Fruit fly (Drosophila melanogaster) whole organism, embryonic: ENCODE results near the gene CG4611.

Source experiments
- Ada2b ChIP-seq: fragments of 200-800 bp; sonication (Bioruptor generic); IDR thresholded peaks from 2 replicates; pipeline ENCODE4 v1.3.6; 2022; ENCODE audit warnings: missing biosample characterization, missing genetic modification characterization
- CG10654 ChIP-seq: fragments of 200-800 bp; sonication (Bioruptor generic); optimal IDR thresholded peaks from 2 replicates; lab custom pipeline; 2016; ENCODE audit warnings: missing biosample characterization, missing genetic modification characterization
- CG10959 ChIP-seq: fragments of 200-800 bp; sonication (Bioruptor generic); IDR thresholded peaks from 2 replicates; pipeline ENCODE4 v1.3.6; 2022; ENCODE audit warnings: missing biosample characterization, missing genetic modification characterization
- CG11093 ChIP-seq: fragments of 200-800 bp; sonication (Bioruptor generic); IDR thresholded peaks from 3 replicates; pipeline ENCODE4 v1.3.6; 2022; ENCODE audit warnings: missing biosample characterization, missing genetic modification characterization
- CG12155 ChIP-seq: fragments of 200-800 bp; sonication (Bioruptor generic); optimal IDR thresholded peaks from 3 replicates; lab custom pipeline; 2016; ENCODE audit warnings: missing biosample characterization, missing genetic modification characterization
- CG15479 ChIP-seq: fragments of 200-800 bp; sonication (Bioruptor generic); optimal IDR thresholded peaks from 3 replicates; lab custom pipeline; 2019; ENCODE audit warnings: missing biosample characterization, mild to moderate bottlenecking, missing genetic modification characterization, moderate library complexity
- CG1602 ChIP-seq: fragments of 200-800 bp; sonication (Bioruptor generic); optimal IDR thresholded peaks from 3 replicates; lab custom pipeline; 2016; ENCODE audit warnings: missing biosample characterization, missing genetic modification characterization
- CG17802 ChIP-seq: fragments of 200-800 bp; sonication (Bioruptor generic); optimal IDR thresholded peaks from 2 replicates; lab custom pipeline; 2018; ENCODE audit warnings: missing biosample characterization, mild to moderate bottlenecking, missing genetic modification characterization, moderate library complexity
- CG1792 ChIP-seq: fragments of 200-800 bp; sonication (Bioruptor generic); optimal IDR thresholded peaks from 2 replicates; lab custom pipeline; 2016; ENCODE audit warnings: missing biosample characterization, missing genetic modification characterization
- CG18476 ChIP-seq: fragments of 200-800 bp; sonication (Bioruptor generic); optimal IDR thresholded peaks from 2 replicates; lab custom pipeline; 2016; ENCODE audit warnings: missing biosample characterization, mild to moderate bottlenecking, missing genetic modification characterization
- CG3163 ChIP-seq: fragments of 200-800 bp; sonication (Bioruptor generic); optimal IDR thresholded peaks from 3 replicates; lab custom pipeline; 2016; ENCODE audit warnings: missing biosample characterization, missing genetic modification characterization
- CG32772 ChIP-seq: fragments of 200-800 bp; sonication (Bioruptor generic); IDR thresholded peaks from 2 replicates; pipeline ENCODE4 v1.3.6; 2022; ENCODE audit warnings: missing biosample characterization, missing genetic modification characterization
- CG4282 ChIP-seq: fragments of 200-800 bp; sonication (Bioruptor generic); optimal IDR thresholded peaks from 2 replicates; lab custom pipeline; 2016; ENCODE audit warnings: missing biosample characterization, missing genetic modification characterization
- CG4617 ChIP-seq: fragments of 200-800 bp; sonication (Bioruptor generic); optimal IDR thresholded peaks from 3 replicates; lab custom pipeline; 2016; ENCODE audit warnings: missing biosample characterization, missing genetic modification characterization, borderline replicate concordance
- CG4854 ChIP-seq: fragments of 200-800 bp; sonication (Bioruptor generic); optimal IDR thresholded peaks from 2 replicates; lab custom pipeline; 2016; ENCODE audit warnings: missing biosample characterization, missing genetic modification characterization, inconsistent platforms
- CG5245 ChIP-seq: fragments of 200-800 bp; sonication (Bioruptor generic); optimal IDR thresholded peaks from 3 replicates; lab custom pipeline; 2016; ENCODE audit warnings: missing biosample characterization, missing genetic modification characterization
- CG6683 ChIP-seq: fragments of 200-800 bp; sonication (Bioruptor generic); optimal IDR thresholded peaks from 2 replicates; lab custom pipeline; 2017; ENCODE audit warnings: missing biosample characterization, mild to moderate bottlenecking, missing genetic modification characterization, missing genetic modification reagents
- CG9727 ChIP-seq: fragments of 200-800 bp; sonication (Bioruptor generic); optimal IDR thresholded peaks from 3 replicates; lab custom pipeline; 2017; ENCODE audit warnings: missing biosample characterization, mild to moderate bottlenecking, missing genetic modification characterization
- CG9876 ChIP-seq: fragments of 200-800 bp; sonication (Bioruptor generic); optimal IDR thresholded peaks from 2 replicates; lab custom pipeline; 2016; ENCODE audit warnings: missing biosample characterization, missing genetic modification characterization
- CHES-1-like ChIP-seq: fragments of 200-800 bp; sonication (Bioruptor generic); optimal IDR thresholded peaks from 2 replicates; lab custom pipeline; 2016; ENCODE audit warnings: missing biosample characterization, missing genetic modification characterization
- CrebB ChIP-seq: fragments of 200-800 bp; sonication (Bioruptor generic); optimal IDR thresholded peaks from 3 replicates; lab custom pipeline; 2018; ENCODE audit warnings: missing biosample characterization, mild to moderate bottlenecking, missing genetic modification characterization
- Dip3 ChIP-seq: fragments of 200-800 bp; sonication (Bioruptor generic); optimal IDR thresholded peaks from 3 replicates; lab custom pipeline; 2016; ENCODE audit warnings: missing biosample characterization, missing genetic modification characterization
- Fer1 ChIP-seq: fragments of 200-800 bp; sonication (Bioruptor generic); optimal IDR thresholded peaks from 2 replicates; lab custom pipeline; 2017; ENCODE audit warnings: missing biosample characterization, mild to moderate bottlenecking, missing genetic modification characterization
- HHEX ChIP-seq: fragments of 200-800 bp; sonication (Bioruptor generic); optimal IDR thresholded peaks from 3 replicates; lab custom pipeline; 2017; ENCODE audit warnings: missing biosample characterization, mild to moderate bottlenecking, missing genetic modification characterization, missing genetic modification reagents
- Hand ChIP-seq: fragments of 200-800 bp; sonication (Bioruptor generic); optimal IDR thresholded peaks from 2 replicates; lab custom pipeline; 2017; ENCODE audit warnings: mild to moderate bottlenecking, missing biosample characterization, missing genetic modification reagents, missing genetic modification characterization
- HmgD ChIP-seq: fragments of 200-800 bp; sonication (Bioruptor generic); optimal IDR thresholded peaks from 3 replicates; lab custom pipeline; 2016; ENCODE audit warnings: missing biosample characterization, missing genetic modification characterization
- Max ChIP-seq: fragments of 200-800 bp; sonication (Bioruptor generic); optimal IDR thresholded peaks from 2 replicates; lab custom pipeline; 2016; ENCODE audit warnings: missing biosample characterization, mild to moderate bottlenecking, missing genetic modification characterization
- Myb ChIP-seq: fragments of 200-800 bp; sonication (Bioruptor generic); optimal IDR thresholded peaks from 2 replicates; lab custom pipeline; 2016; ENCODE audit warnings: missing biosample characterization, missing genetic modification characterization
- Ptx1 ChIP-seq: fragments of 200-800 bp; sonication (Bioruptor generic); IDR thresholded peaks from 2 replicates; pipeline ENCODE4 v1.3.6; 2022; ENCODE audit warnings: missing biosample characterization, missing genetic modification characterization
- bcd ChIP-seq: fragments of 200-800 bp; sonication (Bioruptor generic); optimal IDR thresholded peaks from 2 replicates; lab custom pipeline; 2017; ENCODE audit warnings: missing biosample characterization, mild to moderate bottlenecking, missing genetic modification characterization
- cas ChIP-seq: fragments of 200-800 bp; sonication (Bioruptor generic); IDR thresholded peaks from 2 replicates; pipeline ENCODE4 v1.3.6; 2022; ENCODE audit warnings: missing biosample characterization, missing genetic modification characterization
- caup ChIP-seq: fragments of 200-800 bp; sonication (Bioruptor generic); optimal IDR thresholded peaks from 3 replicates; lab custom pipeline; 2017; ENCODE audit warnings: missing biosample characterization, mild to moderate bottlenecking, missing genetic modification characterization, moderate library complexity; ENCODE audit not compliant: severe bottlenecking
- chif ChIP-seq, 2 experiments: fragments of 200-800 bp; sonication (Bioruptor generic); optimal IDR thresholded peaks; 3 replicates each; lab custom pipeline; 2016; ENCODE audit warnings: missing biosample characterization in 2 of 2, missing genetic modification characterization in 2 of 2
- ci ChIP-seq: fragments of 200-800 bp; sonication (Bioruptor generic); IDR thresholded peaks from 3 replicates; pipeline ENCODE4 v1.3.6; 2022; ENCODE audit warnings: missing biosample characterization, missing genetic modification characterization
- crc ChIP-seq: fragments of 200-800 bp; sonication (Bioruptor generic); optimal IDR thresholded peaks from 2 replicates; lab custom pipeline; 2016; ENCODE audit warnings: missing biosample characterization, missing genetic modification characterization
- en ChIP-seq: fragments of 200-800 bp; sonication (Bioruptor generic); optimal IDR thresholded peaks from 2 replicates; lab custom pipeline; 2016; ENCODE audit warnings: missing biosample characterization, missing genetic modification characterization
- ftz-f1 ChIP-seq: fragments of 200-800 bp; sonication (Bioruptor generic); optimal IDR thresholded peaks from 2 replicates; lab custom pipeline; 2016; ENCODE audit warnings: missing biosample characterization, missing genetic modification characterization
- fu2 ChIP-seq: fragments of 200-800 bp; sonication (Bioruptor generic); optimal IDR thresholded peaks from 2 replicates; lab custom pipeline; 2016; ENCODE audit warnings: missing biosample characterization, missing genetic modification characterization
- gfzf ChIP-seq: fragments of 200-800 bp; sonication (Bioruptor generic); optimal IDR thresholded peaks from 2 replicates; lab custom pipeline; 2016; ENCODE audit warnings: missing biosample characterization, mild to moderate bottlenecking, missing genetic modification characterization, moderate library complexity
- hth ChIP-seq: fragments of >200 bp; optimal IDR thresholded peaks from 2 replicates; lab custom pipeline; 2017; ENCODE audit warnings: inconsistent platforms
- ind ChIP-seq: fragments of 200-800 bp; sonication (Bioruptor generic); optimal IDR thresholded peaks from 3 replicates; lab custom pipeline; 2016; ENCODE audit warnings: missing biosample characterization, missing genetic modification characterization
- knrl ChIP-seq: fragments of 200-800 bp; sonication (Bioruptor generic); IDR thresholded peaks from 3 replicates; pipeline ENCODE4 v1.3.6; 2022; ENCODE audit warnings: missing biosample characterization, missing genetic modification characterization; ENCODE audit not compliant: partially characterized antibody
- onecut ChIP-seq: fragments of 200-800 bp; sonication (Bioruptor generic); IDR thresholded peaks from 2 replicates; pipeline ENCODE4 v1.3.6; 2022; ENCODE audit warnings: missing biosample characterization, missing genetic modification characterization
- pros ChIP-seq: fragments of 200-800 bp; sonication (Bioruptor generic); optimal IDR thresholded peaks from 3 replicates; lab custom pipeline; 2019; ENCODE audit warnings: missing biosample characterization, mild to moderate bottlenecking, missing genetic modification characterization, moderate library complexity
- sens ChIP-seq: fragments of 200-800 bp; sonication (Bioruptor generic); peaks from one replicate; lab custom pipeline; 2016; ENCODE audit warnings: missing biosample characterization, missing genetic modification characterization
- so ChIP-seq: fragments of 200-800 bp; sonication (Bioruptor generic); IDR thresholded peaks from 3 replicates; pipeline ENCODE4 v1.3.6; 2022; ENCODE audit warnings: missing biosample characterization, missing genetic modification characterization
- sob ChIP-seq: fragments of 200-800 bp; sonication (Bioruptor generic); IDR thresholded peaks from 2 replicates; pipeline ENCODE4 v1.3.6; 2022; ENCODE audit warnings: missing biosample characterization, missing genetic modification characterization
- stwl ChIP-seq: fragments of 200-800 bp; sonication (Bioruptor generic); optimal IDR thresholded peaks from 3 replicates; lab custom pipeline; 2018; ENCODE audit warnings: missing biosample characterization, mild to moderate bottlenecking, missing genetic modification characterization, moderate library complexity
- sug ChIP-seq: fragments of 200-800 bp; optimal IDR thresholded peaks from 2 replicates; lab custom pipeline; 2019; ENCODE audit warnings: missing biosample characterization, mild to moderate bottlenecking, missing genetic modification characterization, moderate library complexity
- usp ChIP-seq: fragments of >200 bp; optimal IDR thresholded peaks from 2 replicates; lab custom pipeline; 2017; ENCODE audit warnings: missing biosample characterization, missing genetic modification characterization

Gene CG4611

DNA sequence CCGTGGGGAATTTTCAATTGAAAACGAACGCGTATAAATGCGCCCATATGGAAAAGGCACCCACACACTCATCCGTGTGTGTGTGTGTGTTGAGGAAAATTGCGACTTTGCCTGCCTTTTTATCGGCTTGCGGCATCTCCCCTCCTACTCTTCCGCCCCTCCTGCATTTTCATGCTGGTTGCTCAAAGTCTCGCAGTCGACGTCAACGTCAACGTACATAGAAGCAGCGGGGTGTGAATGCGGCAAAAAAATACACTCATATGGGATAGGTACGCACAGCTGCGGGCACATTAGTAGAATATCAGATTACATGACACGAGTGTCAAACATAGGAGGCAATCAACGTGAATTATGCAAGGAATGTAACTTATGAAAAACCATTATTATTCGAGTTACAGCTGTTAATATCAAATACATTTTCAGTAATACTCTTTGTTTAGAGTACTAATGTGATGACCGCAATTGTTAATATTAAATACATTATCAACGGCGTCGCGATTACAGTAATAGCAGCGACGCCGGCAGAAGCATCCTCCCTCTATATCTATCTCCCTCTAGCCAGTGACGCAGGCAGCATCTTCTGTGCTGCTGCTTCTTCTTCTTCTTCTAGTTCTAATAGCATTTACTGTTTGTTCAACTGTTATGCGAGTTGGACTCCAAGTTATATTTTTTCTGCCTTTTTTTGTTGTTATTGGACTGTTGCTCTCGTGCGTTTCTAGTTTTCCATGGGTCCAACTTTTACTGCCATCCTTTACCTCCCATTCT is 50.8 kb downstream of the CG4611 start (continued):
- TF ChIP-seq CG10654 (GFP tag; lab: Kevin White, UChicago) (peak; percentile 86), chif (GFP tag; optimal IDR thresholded peaks at IDR 0.05; lab: Kevin White, UChicago) (peak; percentile 86 to 88), CG10959 (peak; percentile 77), CG5245 (peak; percentile 88), CG6683 (GFP tag; lab: Kevin White, UChicago) (peak; percentile 74), pros (peak; percentile 82), stwl (tag; lab: Kevin White, UChicago) (peak; percentile 56), CG4282 (GFP tag; lab: Kevin White, UChicago) (peak; percentile 34), en (GFP tag; lab: Kevin White, UChicago) (peak; percentile 86), gfzf (no peak), CHES-1-like (peak; percentile 78), Ada2b (GFP tag; lab: Robert Waterston, UW) (peak; percentile 82), cas (GFP tag; lab: Robert Waterston, UW) (no peak), knrl (GFP tag; lab: Robert Waterston, UW) (no peak), CG17802 (tag; lab: Kevin White, UChicago) (peak; percentile 78), ind (GFP tag; lab: Kevin White, UChicago) (peak; percentile 88), Max (GFP tag; lab: Kevin White, UChicago) (peak; percentile 83), ftz-f1 (GFP tag; lab: Kevin White, UChicago) (no peak), CG1602 (GFP tag; lab: Kevin White, UChicago) (peak; percentile 81), Dip3 (GFP tag; lab: Kevin White, UChicago) (peak; percentile 78), sob (GFP tag; lab: Robert Waterston, UW) (peak; percentile 86), HHEX (GFP tag; lab: Kevin White, UChicago) (peak; percentile 86), CG15479 (GFP tag; lab: Kevin White, UChicago) (peak; percentile 87), sens (GFP tag; lab: Kevin White, UChicago) (peak; percentile 97), CG9876 (peak; percentile 78), Ptx1 (GFP tag; lab: Robert Waterston, UW) (peak; percentile 92), CG32772 (GFP tag; lab: Robert Waterston, UW) (peak; percentile 88), bcd (GFP tag; lab: Kevin White, UChicago) (peak; percentile 89), CrebB (tag; lab: Kevin White, UChicago) (peak; percentile 84), CG4617 (GFP tag; lab: Kevin White, UChicago) (peak; percentile 33), crc (GFP tag; lab: Kevin White, UChicago) (peak; percentile 87), CG4854 (GFP tag; lab: Kevin White, UChicago) (peak; percentile 85), Myb (GFP tag; lab: Kevin White, UChicago) (peak; percentile 58), Hand (peak; percentile 72), fu2 (GFP tag; lab: Kevin White, UChicago) (peak; percentile 67), hth (lab: Kevin White, UChicago) (no peak), sug (tag; lab: Kevin White, UChicago) (peak; percentile 30), HmgD (GFP tag; lab: Kevin White, UChicago) (no peak), so (GFP tag; lab: Robert Waterston, UW) (peak; percentile 90), CG9727 (GFP tag; lab: Kevin White, UChicago) (peak; percentile 85), CG1792 (peak; percentile 77), CG11093 (GFP tag; lab: Robert Waterston, UW) (peak; percentile 83), onecut (GFP tag; lab: Robert Waterston, UW) (peak; percentile 87), usp (no peak), Fer1 (GFP tag; lab: Kevin White, UChicago) (peak; percentile 90), caup (GFP tag; lab: Kevin White, UChicago) (peak; percentile 86), CG18476 (GFP tag; lab: Kevin White, UChicago) (peak; percentile 75), CG3163 (peak; percentile 59), ci (peak; percentile 95), CG12155 (GFP tag; lab: Kevin White, UChicago) (peak; percentile 79)
